Worm (Caenorhabditis elegans): ENCODE results near the gene Y62E10A.20.

- TF ChIP-seq lin-39 (tag; optimal IDR thresholded peaks at IDR 0.05) (no peak), ceh-82 (tag; optimal IDR thresholded peaks at IDR 0.05) (no peak), unc-39 (tag; optimal IDR thresholded peaks at IDR 0.05) (no peak), nhr-12 (tag; optimal IDR thresholded peaks at IDR 0.05) (no peak), nhr-25 (tag; optimal IDR thresholded peaks at IDR 0.05) (no peak), pha-4 (tag; optimal IDR thresholded peaks at IDR 0.05) (no peak), ceh-9 (tag; optimal IDR thresholded peaks at IDR 0.05) (no peak), tbx-2 (tag; optimal IDR thresholded peaks at IDR 0.05) (no peak), pqm-1 (tag; optimal IDR thresholded peaks at IDR 0.05) (no peak), fos-1 (tag; optimal IDR thresholded peaks at IDR 0.05) (no peak), unc-62 (GFP tag; optimal IDR thresholded peaks at IDR 0.05) (no peak), mdl-1 (tag; optimal IDR thresholded peaks at IDR 0.05) (no peak), skn-1 (tag; optimal IDR thresholded peaks at IDR 0.05) (no peak)
These were observed 8.2 kb downstream of the Y62E10A.20 start, which contains the start of gene mau-8 for ce11 chrIV:13377716-13378115.
